Worm (Caenorhabditis elegans) whole organism, L4/young adult: ENCODE data around the gene Y56A3A.16.

Experiments
- W03F9.2 ChIP-seq: fragments of 150-350 bp; optimal IDR thresholded peaks from 2 replicates; lab custom pipeline; 2014; ENCODE audit warnings: missing biosample characterization, missing genetic modification characterization
- dao-5 ChIP-seq: sonication (generic microtip); optimal IDR thresholded peaks from 2 replicates; lab custom pipeline; 2016; ENCODE audit warnings: missing genotype, missing genetic modification characterization, moderate library complexity, missing compliant biosample characterization
- him-1 ChIP-seq: sonication (generic microtip); optimal IDR thresholded peaks from 2 replicates; lab custom pipeline; 2016; ENCODE audit warnings: missing genotype, missing genetic modification reagents, missing genetic modification characterization, missing compliant biosample characterization

The Y56A3A.16 gene

ce11 chrIII:11870009-11870408, 44.1 kb downstream of the Y56A3A.16 start:
- TF ChIP-seq dao-5 (no peak), W03F9.2 (peak; percentile 44)

ce11 chrIII:11869231-11869912, 44.7 kb downstream of the Y56A3A.16 start, which contains the start of gene taf-12:
TSS of gene taf-12 (minus strand) at chrIII:11869281.
- TF ChIP-seq him-1 (tag; lab: Kevin White, UChicago) (no peak), W03F9.2 (peak; percentile 44), dao-5 (no peak)

ce11 chrIII:11866127-11866526, 48.0 kb downstream of the Y56A3A.16 start:
- TF ChIP-seq W03F9.2 (no peak), him-1 (tag; lab: Kevin White, UChicago) (no peak), dao-5 (no peak)

ce11 chrIII:11862149-11862548, 52.0 kb downstream of the Y56A3A.16 start, which contains the start of gene Y56A3A.2:
TSS of gene Y56A3A.2 (minus strand) at chrIII:11862249.
- TF ChIP-seq dao-5 (no peak), W03F9.2 (no peak), him-1 (tag; lab: Kevin White, UChicago) (no peak)

- TF ChIP-seq W03F9.2 (no peak), him-1 (tag; lab: Kevin White, UChicago) (no peak)
Measured at ce11 chrIII:11861123-11861522, 53.0 kb downstream of the Y56A3A.16 start.
